Fruit fly (Drosophila melanogaster) whole organism, pupa: ENCODE results near the gene CG12003.

Experiments
- CG10348 ChIP-seq: fragments of 200-800 bp; sonication (Bioruptor generic); IDR thresholded peaks from 2 replicates; pipeline ENCODE4 v1.3.6; 2022; ENCODE audit warnings: missing biosample characterization, missing genetic modification characterization
- CG12605 ChIP-seq: fragments of 200-800 bp; sonication (Bioruptor generic); IDR thresholded peaks from 2 replicates; pipeline ENCODE4 v1.3.6; 2022; ENCODE audit warnings: missing biosample characterization, missing genetic modification characterization
- CG13204 ChIP-seq: fragments of 200-800 bp; sonication (Bioruptor generic); optimal IDR thresholded peaks from 2 replicates; lab custom pipeline; 2018; ENCODE audit warnings: missing biosample characterization, mild to moderate bottlenecking, missing genetic modification characterization, moderate library complexity
- CG14655 ChIP-seq: fragments of 200-800 bp; sonication (Bioruptor generic); optimal IDR thresholded peaks from 3 replicates; lab custom pipeline; 2017; ENCODE audit warnings: mild to moderate bottlenecking, missing biosample characterization, missing genetic modification reagents, missing genetic modification characterization
- CG15710 ChIP-seq: fragments of 200-800 bp; sonication (Bioruptor generic); optimal IDR thresholded peaks from 2 replicates; lab custom pipeline; 2018; ENCODE audit warnings: missing biosample characterization, mild to moderate bottlenecking, missing genetic modification characterization, moderate library complexity
- CG17806 ChIP-seq: fragments of 200-800 bp; sonication (Bioruptor generic); optimal IDR thresholded peaks from 2 replicates; lab custom pipeline; 2018; ENCODE audit warnings: missing biosample characterization, mild to moderate bottlenecking, missing genetic modification characterization, moderate library complexity
- CG32121 ChIP-seq: fragments of 200-800 bp; sonication (Bioruptor generic); IDR thresholded peaks from 2 replicates; pipeline ENCODE4 v1.3.6; 2022; ENCODE audit warnings: missing biosample characterization, missing genetic modification characterization
- CG34367 ChIP-seq: fragments of 200-800 bp; sonication (Bioruptor generic); optimal IDR thresholded peaks from 2 replicates; lab custom pipeline; 2018; ENCODE audit warnings: missing biosample characterization, mild to moderate bottlenecking, missing genetic modification characterization
- CG4496 ChIP-seq: fragments of 200-800 bp; sonication (Bioruptor generic); IDR thresholded peaks from 3 replicates; pipeline ENCODE4 v1.3.6; 2022; ENCODE audit warnings: missing biosample characterization, missing genetic modification characterization
- CG8159 ChIP-seq: fragments of 200-800 bp; sonication (Bioruptor generic); optimal IDR thresholded peaks from 3 replicates; lab custom pipeline; 2018; ENCODE audit warnings: missing biosample characterization, mild to moderate bottlenecking, missing genetic modification characterization, moderate library complexity
- CG8301 ChIP-seq: fragments of 200-800 bp; sonication (Bioruptor generic); optimal IDR thresholded peaks from 2 replicates; lab custom pipeline; 2018; ENCODE audit warnings: missing biosample characterization, mild to moderate bottlenecking, missing genetic modification characterization
- CG9948 ChIP-seq: fragments of 200-800 bp; sonication (Bioruptor generic); optimal IDR thresholded peaks from 2 replicates; lab custom pipeline; 2018; ENCODE audit warnings: missing biosample characterization, mild to moderate bottlenecking, missing genetic modification characterization, moderate library complexity
- D1 ChIP-seq: fragments of 200-800 bp; sonication (Bioruptor generic); optimal IDR thresholded peaks from 2 replicates; lab custom pipeline; 2018; ENCODE audit warnings: missing biosample characterization, mild to moderate bottlenecking, missing genetic modification characterization, moderate library complexity
- EcR ChIP-seq: fragments of 200-800 bp; sonication (Bioruptor generic); optimal IDR thresholded peaks from 3 replicates; lab custom pipeline; 2019; ENCODE audit warnings: missing biosample characterization, missing genetic modification characterization, mild to moderate bottlenecking, moderate library complexity, missing genetic modification reagents
- Ets98B ChIP-seq: fragments of 200-800 bp; sonication (Bioruptor generic); IDR thresholded peaks from 2 replicates; pipeline ENCODE4 v1.3.6; 2022; ENCODE audit warnings: missing biosample characterization, missing genetic modification characterization
- Pif1A ChIP-seq: fragments of 200-800 bp; sonication (Bioruptor generic); optimal IDR thresholded peaks from 3 replicates; lab custom pipeline; 2016; ENCODE audit warnings: missing biosample characterization, missing genetic modification characterization
- Pif1B ChIP-seq: fragments of 200-800 bp; sonication (Bioruptor generic); optimal IDR thresholded peaks from 3 replicates; lab custom pipeline; 2016; ENCODE audit warnings: missing biosample characterization, missing genetic modification characterization
- Snoo ChIP-seq: fragments of 200-800 bp; sonication (Bioruptor generic); optimal IDR thresholded peaks from 3 replicates; lab custom pipeline; 2017; ENCODE audit warnings: missing biosample characterization, mild to moderate bottlenecking, missing genetic modification characterization, inconsistent platforms
- fd96Ca ChIP-seq: fragments of 200-800 bp; sonication (Bioruptor generic); IDR thresholded peaks from 3 replicates; pipeline ENCODE4 v1.3.6; 2022; ENCODE audit warnings: missing biosample characterization, missing genetic modification characterization
- gl ChIP-seq: fragments of 200-800 bp; sonication (Bioruptor generic); optimal IDR thresholded peaks from 2 replicates; lab custom pipeline; 2018; ENCODE audit warnings: missing biosample characterization, mild to moderate bottlenecking, missing genetic modification characterization
- rn ChIP-seq: fragments of 200-800 bp; sonication (Bioruptor generic); IDR thresholded peaks from 2 replicates; pipeline ENCODE4 v1.3.6; 2022; ENCODE audit warnings: missing biosample characterization, missing genetic modification characterization

The CG12003 gene

dm6 chr3L:1518715-1519603, 46.2 kb upstream of the CG12003 start:
- no peak for TF ChIP-seq CG14655 (GFP tag; lab: Kevin White, UChicago)
- TF ChIP-seq Ets98B (GFP tag; lab: Robert Waterston, UW) = no peak
- 0 out of 3 replicates have a peak, but pooled peaks have one; percentile 10 for TF ChIP-seq CG4496 (GFP tag; lab: Robert Waterston, UW)
- no peak for TF ChIP-seq CG8301
- TF ChIP-seq CG32121 = no peak
- TF ChIP-seq EcR (GFP tag; lab: Kevin White, UChicago) = no peak
- no peak for TF ChIP-seq Snoo (tag; lab: Kevin White, UChicago)

- TF ChIP-seq CG12605 (GFP tag; lab: Robert Waterston, UW) (no peak), CG32121 (no peak), CG13204 (GFP tag; lab: Kevin White, UChicago) (no peak), fd96Ca (GFP tag; lab: Robert Waterston, UW) (no peak), CG9948 (tag; lab: Kevin White, UChicago) (no peak), Pif1B (no peak), CG15710 (tag; lab: Kevin White, UChicago) (no peak), CG4496 (GFP tag; lab: Robert Waterston, UW) (no peak), CG34367 (tag; lab: Kevin White, UChicago) (no peak), CG10348 (GFP tag; lab: Robert Waterston, UW) (no peak), CG8301 (no peak), CG8159 (no peak), Snoo (tag; lab: Kevin White, UChicago) (no peak), CG14655 (GFP tag; lab: Kevin White, UChicago) (no peak), CG17806 (tag; lab: Kevin White, UChicago) (no peak), rn (GFP tag; lab: Robert Waterston, UW) (no peak), EcR (GFP tag; lab: Kevin White, UChicago) (no peak), gl (no peak), Pif1A (GFP tag; lab: Kevin White, UChicago) (no peak)
Observed at dm6 chr3L:1531159-1531558, 34.0 kb upstream of the CG12003 start, which contains the start of gene Ir62a. Gene Ir62a, minus strand, starts transcription at chr3L:1531259.

dm6 chr3L:1533699-1534431, 31.3 kb upstream of the CG12003 start, which contains the start of gene Iml1:
Gene Iml1, minus strand, starts transcription at chr3L:1534034.
- TF ChIP-seq CG32121 (peak; percentile 50; the same call in 1 of the 2 replicates), CG12605 (GFP tag; lab: Robert Waterston, UW) (no peak), Ets98B (GFP tag; lab: Robert Waterston, UW) (peak; percentile 38; the same call in 1 of the 2 replicates), CG4496 (GFP tag; lab: Robert Waterston, UW) (peak; percentile 44; the same call in 1 of the 3 replicates)

- TF ChIP-seq CG34367 (tag; lab: Kevin White, UChicago) (peak; percentile 25), CG10348 (GFP tag; lab: Robert Waterston, UW) (no peak), CG13204 (GFP tag; lab: Kevin White, UChicago) (no peak), D1 (tag; lab: Kevin White, UChicago) (no peak), Snoo (tag; lab: Kevin White, UChicago) (peak; percentile 65), CG8301 (peak; percentile 26), CG32121 (peak; percentile 43; the same call in 1 of the 2 replicates), CG4496 (GFP tag; lab: Robert Waterston, UW) (peak; percentile 76), CG14655 (GFP tag; lab: Kevin White, UChicago) (no peak), rn (GFP tag; lab: Robert Waterston, UW) (no peak), CG9948 (tag; lab: Kevin White, UChicago) (peak; percentile 16), gl (no peak), CG12605 (GFP tag; lab: Robert Waterston, UW) (0 out of 2 replicates have a peak, but pooled peaks have one; percentile 18), CG15710 (tag; lab: Kevin White, UChicago) (peak; percentile 24), Pif1B (no peak), CG8159 (peak; percentile 53), Pif1A (GFP tag; lab: Kevin White, UChicago) (no peak), CG17806 (tag; lab: Kevin White, UChicago) (peak; percentile 36), EcR (GFP tag; lab: Kevin White, UChicago) (peak; percentile 57), fd96Ca (GFP tag; lab: Robert Waterston, UW) (0 out of 3 replicates have a peak, but pooled peaks have one; percentile 13), Ets98B (GFP tag; lab: Robert Waterston, UW) (peak; percentile 63)
- TF ChIP-seq, all 21 proteins: peak for 13
Observed at dm6 chr3L:1536487-1537337, 28.5 kb upstream of the CG12003 start, which contains the start of the genes CG12091 and pns. Gene CG12091, minus strand, starts transcription at chr3L:1536835. Gene pns, plus strand, starts transcription at chr3L:1537137.
